Worm (Caenorhabditis elegans): Measurements from ENCODE around the gene F35E12.6.

ce11 chrV:13703960-13704359, 32.1 kb downstream of the F35E12.6 start, which contains the start of gene T01D3.3:
- no peak for TF ChIP-seq nhr-10 (tag; optimal IDR thresholded peaks at IDR 0.05)
- no peak for TF ChIP-seq elt-1 (tag; optimal IDR thresholded peaks at IDR 0.05)

All from whole organism, L2 larva.